Worm (Caenorhabditis elegans) whole organism, late embryonic: Measurements from ENCODE around the gene spp-27.
A peak's percentile ranks its signal among the peaks of the same experiment; 100 is the strongest.

Experiments
- C08G9.2 ChIP-seq: sonication (generic microtip); optimal IDR thresholded peaks from 2 replicates; lab custom pipeline; 2016; ENCODE audit warnings: mild to moderate bottlenecking, missing genetic modification characterization, moderate library complexity, missing compliant biosample characterization
- C38D4.7 ChIP-seq: fragments of 200-800 bp; sonication (Bioruptor generic); optimal IDR thresholded peaks from 2 replicates; lab custom pipeline; 2018; ENCODE audit warnings: mild to moderate bottlenecking, missing genetic modification characterization, moderate library complexity, missing compliant biosample characterization
- T23F11.4 ChIP-seq: fragments of 200-800 bp; sonication (Bioruptor generic); optimal IDR thresholded peaks from 2 replicates; lab custom pipeline; 2018; ENCODE audit warnings: mild to moderate bottlenecking, missing genetic modification characterization, missing compliant biosample characterization
- Y22D7AL.16 ChIP-seq: sonication (generic microtip); optimal IDR thresholded peaks from 2 replicates; lab custom pipeline; 2016; ENCODE audit warnings: missing genetic modification characterization, missing compliant biosample characterization
- ama-1 ChIP-seq: fragments of 150-350 bp; optimal IDR thresholded peaks from 2 replicates; lab custom pipeline; 2014
- ceh-18 ChIP-seq: sonication (generic microtip); optimal IDR thresholded peaks from 2 replicates; lab custom pipeline; 2016; ENCODE audit warnings: missing genetic modification characterization, missing compliant biosample characterization
- ceh-19 ChIP-seq: fragments of 200-800 bp; sonication (Bioruptor generic); optimal IDR thresholded peaks from 2 replicates; lab custom pipeline; 2018; ENCODE audit warnings: mild to moderate bottlenecking, missing genetic modification characterization, missing compliant biosample characterization
- ceh-2 ChIP-seq: sonication (generic microtip); optimal IDR thresholded peaks from 2 replicates; lab custom pipeline; 2016; ENCODE audit warnings: missing genotype, missing genetic modification characterization, missing compliant biosample characterization
- ceh-31 ChIP-seq: sonication (generic microtip); optimal IDR thresholded peaks from 2 replicates; lab custom pipeline; 2016; ENCODE audit warnings: missing genetic modification characterization, missing compliant biosample characterization
- ceh-45 ChIP-seq: fragments of 200-800 bp; sonication (Bioruptor generic); IDR thresholded peaks from 2 replicates; pipeline ENCODE4 v1.3.6; 2022; ENCODE audit warnings: missing genetic modification reagents, missing genetic modification characterization, missing compliant biosample characterization
- ceh-48 ChIP-seq: sonication (generic microtip); optimal IDR thresholded peaks from 2 replicates; lab custom pipeline; 2016; ENCODE audit warnings: missing genetic modification characterization, inconsistent platforms, missing compliant biosample characterization
- ceh-6 ChIP-seq: fragments of 200-800 bp; sonication (Bioruptor generic); optimal IDR thresholded peaks from 2 replicates; lab custom pipeline; 2018; ENCODE audit warnings: mild to moderate bottlenecking, missing genetic modification characterization, missing compliant biosample characterization
- che-1 ChIP-seq: sonication (generic microtip); optimal IDR thresholded peaks from 2 replicates; lab custom pipeline; 2016; ENCODE audit warnings: mild to moderate bottlenecking, missing genetic modification characterization, missing compliant biosample characterization
- dmd-4 ChIP-seq: sonication (generic microtip); optimal IDR thresholded peaks from 2 replicates; lab custom pipeline; 2016; ENCODE audit warnings: borderline replicate concordance, missing genetic modification characterization, missing compliant biosample characterization
- dve-1 ChIP-seq: sonication (generic microtip); optimal IDR thresholded peaks from 2 replicates; lab custom pipeline; 2017; ENCODE audit warnings: antibody characterized with exemption, mild to moderate bottlenecking, missing genetic modification characterization, missing compliant biosample characterization
- elt-2 ChIP-seq: sonication (generic microtip); optimal IDR thresholded peaks from 2 replicates; lab custom pipeline; 2016; ENCODE audit warnings: missing genetic modification reagents, missing genetic modification characterization, missing compliant biosample characterization
- eyg-1 ChIP-seq: sonication (generic microtip); optimal IDR thresholded peaks from 2 replicates; lab custom pipeline; 2016; ENCODE audit warnings: missing genotype, missing genetic modification characterization, missing compliant biosample characterization
- hlh-6 ChIP-seq: sonication (generic microtip); optimal IDR thresholded peaks from 2 replicates; lab custom pipeline; 2016; ENCODE audit warnings: missing genotype, missing genetic modification characterization, missing compliant biosample characterization
- lin-11 ChIP-seq: fragments of 200-800 bp; sonication (Bioruptor generic); optimal IDR thresholded peaks from 2 replicates; lab custom pipeline; 2018; ENCODE audit warnings: mild to moderate bottlenecking, missing genetic modification characterization, missing compliant biosample characterization
- nfya-1 ChIP-seq: sonication (generic microtip); optimal IDR thresholded peaks from 2 replicates; lab custom pipeline; 2017; ENCODE audit warnings: missing genetic modification characterization, mild to moderate bottlenecking, missing compliant biosample characterization, antibody characterized with exemption, moderate library complexity
- npax-4 ChIP-seq: sonication (generic microtip); optimal IDR thresholded peaks from 2 replicates; lab custom pipeline; 2016; ENCODE audit warnings: missing genetic modification characterization, missing compliant biosample characterization
- odd-2 ChIP-seq: sonication (generic microtip); optimal IDR thresholded peaks from 2 replicates; lab custom pipeline; 2017; ENCODE audit warnings: antibody characterized with exemption, mild to moderate bottlenecking, missing genetic modification characterization, missing compliant biosample characterization
- pat-9 ChIP-seq: fragments of 200-800 bp; sonication (Bioruptor generic); optimal IDR thresholded peaks from 2 replicates; lab custom pipeline; 2018; ENCODE audit warnings: mild to moderate bottlenecking, missing genetic modification characterization, moderate library complexity, missing compliant biosample characterization
- pros-1 ChIP-seq: fragments of 150-350 bp; optimal IDR thresholded peaks from 2 replicates; lab custom pipeline; 2014; ENCODE audit warnings: missing biosample characterization, missing genetic modification reagents, missing genetic modification characterization
- ref-2 ChIP-seq: sonication (generic microtip); optimal IDR thresholded peaks from 2 replicates; lab custom pipeline; 2016; ENCODE audit warnings: missing genetic modification characterization, missing compliant biosample characterization
- sox-4 ChIP-seq: sonication (generic microtip); optimal IDR thresholded peaks from 2 replicates; lab custom pipeline; 2017; ENCODE audit warnings: mild to moderate bottlenecking, missing genetic modification characterization, inconsistent platforms, missing compliant biosample characterization
- tbx-2 ChIP-seq: sonication (generic microtip); optimal IDR thresholded peaks from 2 replicates; lab custom pipeline; 2016; ENCODE audit warnings: missing genetic modification characterization, missing compliant biosample characterization
- tbx-7 ChIP-seq: sonication (generic microtip); optimal IDR thresholded peaks from 2 replicates; lab custom pipeline; 2016; ENCODE audit warnings: missing genotype, missing genetic modification characterization, missing compliant biosample characterization
- ttx-3 ChIP-seq: sonication (generic microtip); optimal IDR thresholded peaks from 2 replicates; lab custom pipeline; 2016; ENCODE audit warnings: missing genetic modification reagents, missing genetic modification characterization, missing compliant biosample characterization
- unc-3 ChIP-seq, 2 experiments: fragments of 200-800 bp in 1 of 2; sonication (Bioruptor generic) in 1 of 2; sonication (generic microtip) in 1 of 2; conservative IDR thresholded peaks in 1 of 2; optimal IDR thresholded peaks in 1 of 2; 2 replicates each; pipeline versions ENCODE4 v1.3.6 to Lab custom; 2016 to 2022; ENCODE audit warnings: missing compliant biosample characterization in 2 of 2, missing genetic modification characterization in 2 of 2, missing genetic modification reagents in 1 of 2
- unc-42 ChIP-seq: sonication (generic microtip); optimal IDR thresholded peaks from 2 replicates; lab custom pipeline; 2016; ENCODE audit warnings: missing genotype, missing genetic modification characterization, missing compliant biosample characterization

spp-27 gene

ce11 chrV:6544999-6545398, 11.9 kb downstream of the spp-27 start:
- peak; percentile 61 for TF ChIP-seq ref-2 (tag; lab: Kevin White, UChicago)
- peak; percentile 41 for TF ChIP-seq tbx-2 (tag; lab: Kevin White, UChicago)
- no peak for TF ChIP-seq eyg-1 (tag; lab: Kevin White, UChicago)

- TF ChIP-seq nfya-1 (tag; lab: Kevin White, UChicago) (no peak), T23F11.4 (GFP tag; lab: Kevin White, UChicago) (peak; percentile 37), pros-1 (tag; lab: Kevin White, UChicago) (peak; percentile 58), pat-9 (no peak), che-1 (tag; lab: Kevin White, UChicago) (no peak), ceh-18 (tag; lab: Kevin White, UChicago) (no peak), C08G9.2 (no peak), tbx-2 (tag; lab: Kevin White, UChicago) (peak; percentile 32), ceh-19 (GFP tag; lab: Kevin White, UChicago) (no peak), elt-2 (no peak), lin-11 (no peak), ref-2 (tag; lab: Kevin White, UChicago) (peak; percentile 55)
These were observed 15.1 kb downstream of the spp-27 start for ce11 chrV:6541875-6542274.

- TF ChIP-seq C08G9.2, result peak; percentile 30
- no peak for TF ChIP-seq odd-2 (tag; lab: Kevin White, UChicago)
- TF ChIP-seq C38D4.7 (GFP tag; lab: Kevin White, UChicago), result no peak
- TF ChIP-seq nfya-1 (tag; lab: Kevin White, UChicago), result peak; percentile 13
- TF ChIP-seq npax-4 (tag; lab: Kevin White, UChicago), result no peak
- no peak for TF ChIP-seq ceh-2 (tag; lab: Kevin White, UChicago)
- TF ChIP-seq unc-42 (tag; lab: Kevin White, UChicago), result peak; percentile 32
- TF ChIP-seq ceh-18 (tag; lab: Kevin White, UChicago), result peak; percentile 45
- 0 out of 2 replicates have a peak, but pooled peaks have one; percentile 29 for TF ChIP-seq ceh-45 (GFP tag; lab: Robert Waterston, UW)
- peak; percentile 32 for TF ChIP-seq ceh-31
- TF ChIP-seq ceh-48 (tag; lab: Kevin White, UChicago), result no peak
- TF ChIP-seq hlh-6, result peak; percentile 3
These were observed 18.6 kb downstream of the spp-27 start for ce11 chrV:6538323-6538722.

DNA sequence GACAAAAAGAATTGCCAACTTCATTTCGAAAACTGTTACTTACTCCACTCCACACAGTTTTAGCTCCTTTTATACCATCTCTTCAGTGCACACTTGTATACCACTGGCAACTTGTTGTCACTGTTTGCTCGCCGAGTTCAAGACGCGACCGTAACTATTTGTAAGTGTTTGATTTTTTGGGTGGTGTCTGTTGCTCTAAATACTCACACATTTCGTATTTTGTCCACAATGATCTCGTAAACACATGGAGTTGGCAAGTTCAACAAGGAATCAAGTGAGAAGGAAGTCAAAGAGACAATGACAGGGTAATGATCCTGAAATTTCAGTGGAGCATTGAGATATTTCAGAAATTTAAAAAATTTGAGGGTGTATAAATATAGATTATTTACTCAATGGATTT, 23.9 kb downstream of the spp-27 start, which contains the start of gene hpo-26:
Gene hpo-26 (minus strand): TSS at position 31 of the 400 bp plus-strand sequence.
- peak; percentile 6 for TF ChIP-seq ama-1 (lab: Kevin White, UChicago)
- no peak for TF ChIP-seq ttx-3 (tag; lab: Kevin White, UChicago)
- TF ChIP-seq ceh-6 (GFP tag; lab: Kevin White, UChicago), result no peak
- no peak for TF ChIP-seq lin-11
- TF ChIP-seq sox-4 (tag; lab: Kevin White, UChicago), result no peak

DNA sequence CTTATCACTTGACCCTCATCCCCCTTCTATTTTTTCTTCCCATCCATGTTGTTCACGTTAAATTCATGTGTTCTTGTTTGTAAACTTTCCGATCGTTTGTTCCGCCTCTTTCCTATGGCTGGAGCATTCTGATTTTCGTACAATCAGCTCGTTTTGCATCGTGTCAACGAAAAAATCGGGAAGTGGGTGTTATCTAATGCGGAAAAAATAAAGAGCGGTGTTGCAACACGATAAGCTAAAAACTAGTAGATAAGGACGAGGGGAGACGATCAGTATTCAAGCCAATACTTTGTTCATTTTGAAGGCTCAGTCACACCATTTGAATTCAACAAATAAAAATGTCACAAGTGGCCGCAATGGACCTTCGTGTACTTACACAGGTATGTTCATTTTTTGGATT, 32.2 kb downstream of the spp-27 start, which contains the start of gene acs-1:
Gene acs-1 (plus strand): TSS at position 233 of the 400 bp plus-strand sequence.
- TF ChIP-seq dmd-4 (tag; lab: Kevin White, UChicago) (no peak), C08G9.2 (no peak), elt-2 (peak; percentile 43), dve-1 (no peak), unc-3 (GFP tag; conservative IDR thresholded peaks at IDR 0.05; lab: Robert Waterston, UW) (no peak), unc-3 (tag; optimal IDR thresholded peaks at IDR 0.05; lab: Kevin White, UChicago) (no peak), ceh-19 (GFP tag; lab: Kevin White, UChicago) (no peak), tbx-7 (no peak), Y22D7AL.16 (tag; lab: Kevin White, UChicago) (no peak)
